Fruit fly (Drosophila melanogaster) whole organism, embryonic: ENCODE data around the gene Polr3G.

ENCODE experiments used
- Antp ChIP-seq: fragments of 200-800 bp; sonication (Bioruptor generic); optimal IDR thresholded peaks from 3 replicates; lab custom pipeline; 2016; ENCODE audit warnings: missing biosample characterization, missing genetic modification characterization
- CG10366 ChIP-seq: fragments of 200-800 bp; sonication (Bioruptor generic); IDR thresholded peaks from 2 replicates; pipeline ENCODE4 v1.3.6; 2022; ENCODE audit warnings: missing biosample characterization, missing genetic modification characterization
- CG11456 ChIP-seq: fragments of 200-800 bp; sonication (Bioruptor generic); IDR thresholded peaks from 3 replicates; pipeline ENCODE4 v1.3.6; 2022; ENCODE audit warnings: missing biosample characterization, missing genetic modification characterization
- CG1233 ChIP-seq: fragments of 200-800 bp; sonication (Bioruptor generic); optimal IDR thresholded peaks from 4 replicates; lab custom pipeline; 2018; ENCODE audit warnings: missing biosample characterization, mild to moderate bottlenecking, missing genetic modification characterization
- CG13123 ChIP-seq: fragments of 200-800 bp; sonication (Bioruptor generic); optimal IDR thresholded peaks from 2 replicates; lab custom pipeline; 2016; ENCODE audit warnings: missing biosample characterization, missing genetic modification characterization
- CG14441 ChIP-seq: fragments of 200-800 bp; sonication (Bioruptor generic); IDR thresholded peaks from 2 replicates; pipeline ENCODE4 v1.3.6; 2022; ENCODE audit warnings: missing biosample characterization, missing genetic modification characterization
- CG1603 ChIP-seq: fragments of 200-800 bp; sonication (Bioruptor generic); optimal IDR thresholded peaks from 2 replicates; lab custom pipeline; 2019; ENCODE audit warnings: missing biosample characterization, mild to moderate bottlenecking, missing genetic modification characterization, moderate library complexity
- CG17328 ChIP-seq: fragments of 200-800 bp; sonication (Bioruptor generic); IDR thresholded peaks from 2 replicates; pipeline ENCODE4 v1.3.6; 2022; ENCODE audit warnings: missing biosample characterization, missing genetic modification characterization
- CG17361 ChIP-seq: fragments of 200-800 bp; sonication (Bioruptor generic); IDR thresholded peaks from 3 replicates; pipeline ENCODE4 v1.3.6; 2022; ENCODE audit warnings: missing biosample characterization, missing genetic modification characterization
- CG17612 ChIP-seq: fragments of 200-800 bp; sonication (Bioruptor generic); IDR thresholded peaks from 2 replicates; pipeline ENCODE4 v1.3.6; 2022; ENCODE audit warnings: missing biosample characterization, missing genetic modification characterization
- CG1832 ChIP-seq: fragments of 200-800 bp; sonication (Bioruptor generic); optimal IDR thresholded peaks from 2 replicates; lab custom pipeline; 2017; ENCODE audit warnings: missing biosample characterization, mild to moderate bottlenecking, missing genetic modification characterization, inconsistent platforms
- CG18599 ChIP-seq: fragments of 200-800 bp; sonication (Bioruptor generic); optimal IDR thresholded peaks from 3 replicates; lab custom pipeline; 2017; ENCODE audit warnings: missing biosample characterization, missing genetic modification characterization, mild to moderate bottlenecking, moderate library complexity, missing genetic modification reagents
- CG18619 ChIP-seq: fragments of 200-800 bp; sonication (Bioruptor generic); optimal IDR thresholded peaks from 3 replicates; lab custom pipeline; 2017; ENCODE audit warnings: missing biosample characterization, mild to moderate bottlenecking, missing genetic modification characterization
- CG2129 ChIP-seq: fragments of 200-800 bp; sonication (Bioruptor generic); IDR thresholded peaks from 2 replicates; pipeline ENCODE4 v1.3.6; 2022; ENCODE audit warnings: missing biosample characterization, missing genetic modification characterization; ENCODE audit not compliant: partially characterized antibody
- CG32532 ChIP-seq: fragments of 200-800 bp; sonication (Bioruptor generic); IDR thresholded peaks from 2 replicates; pipeline ENCODE4 v1.3.6; 2022; ENCODE audit warnings: missing biosample characterization, missing genetic modification characterization
- CG9609 ChIP-seq: fragments of 200-800 bp; sonication (Bioruptor generic); optimal IDR thresholded peaks from 3 replicates; lab custom pipeline; 2016; ENCODE audit warnings: missing biosample characterization, missing genetic modification characterization
- CG9797 ChIP-seq: fragments of 200-800 bp; sonication (Bioruptor generic); optimal IDR thresholded peaks from 3 replicates; lab custom pipeline; 2018; ENCODE audit warnings: missing biosample characterization, mild to moderate bottlenecking, missing genetic modification characterization
- CG9876 ChIP-seq: fragments of 200-800 bp; sonication (Bioruptor generic); optimal IDR thresholded peaks from 2 replicates; lab custom pipeline; 2016; ENCODE audit warnings: missing biosample characterization, missing genetic modification characterization
- CTCF ChIP-seq: fragments of 200-800 bp; sonication (Bioruptor generic); optimal IDR thresholded peaks from 2 replicates; lab custom pipeline; 2017; ENCODE audit warnings: missing biosample characterization, mild to moderate bottlenecking, missing genetic modification characterization, moderate library complexity
- CrebB ChIP-seq: fragments of 200-800 bp; sonication (Bioruptor generic); optimal IDR thresholded peaks from 3 replicates; lab custom pipeline; 2018; ENCODE audit warnings: missing biosample characterization, mild to moderate bottlenecking, missing genetic modification characterization
- Dek ChIP-seq: fragments of 200-800 bp; sonication (Bioruptor generic); optimal IDR thresholded peaks from 3 replicates; lab custom pipeline; 2019; ENCODE audit warnings: missing biosample characterization, mild to moderate bottlenecking, missing genetic modification characterization, moderate library complexity
- Dip2 ChIP-seq: fragments of 200-800 bp; sonication (Bioruptor generic); IDR thresholded peaks from 2 replicates; pipeline ENCODE4 v1.3.6; 2022; ENCODE audit warnings: missing biosample characterization, missing genetic modification characterization
- ERR ChIP-seq: fragments of 200-800 bp; sonication (Bioruptor generic); optimal IDR thresholded peaks from 2 replicates; lab custom pipeline; 2016; ENCODE audit warnings: missing biosample characterization, missing genetic modification characterization
- Elba2 ChIP-seq: fragments of 200-800 bp; sonication (Bioruptor generic); optimal IDR thresholded peaks from 3 replicates; lab custom pipeline; 2016; ENCODE audit warnings: missing biosample characterization, missing genetic modification characterization
- Fer2 ChIP-seq: fragments of 200-800 bp; sonication (Bioruptor generic); optimal IDR thresholded peaks from 2 replicates; lab custom pipeline; 2018; ENCODE audit warnings: missing biosample characterization, mild to moderate bottlenecking, missing genetic modification characterization, moderate library complexity
- HLH4C ChIP-seq: fragments of 200-800 bp; sonication (Bioruptor generic); IDR thresholded peaks from 3 replicates; pipeline ENCODE4 v1.3.6; 2022; ENCODE audit warnings: missing biosample characterization, missing genetic modification characterization; ENCODE audit not compliant: partially characterized antibody
- Mes4 ChIP-seq: fragments of 200-800 bp; sonication (Bioruptor generic); optimal IDR thresholded peaks from 2 replicates; lab custom pipeline; 2016; ENCODE audit warnings: missing biosample characterization, missing genetic modification characterization
- Mrtf ChIP-seq: fragments of 200-800 bp; sonication (Bioruptor generic); IDR thresholded peaks from 3 replicates; pipeline ENCODE4 v1.3.6; 2022; ENCODE audit warnings: missing biosample characterization, missing genetic modification characterization
- NC2β ChIP-seq: fragments of 200-800 bp; sonication (Bioruptor generic); optimal IDR thresholded peaks from 2 replicates; lab custom pipeline; 2016; ENCODE audit warnings: missing biosample characterization, missing genetic modification characterization
- Nf-YB ChIP-seq: fragments of 200-800 bp; sonication (Bioruptor generic); optimal IDR thresholded peaks from 3 replicates; lab custom pipeline; 2019; ENCODE audit warnings: missing biosample characterization, mild to moderate bottlenecking, missing genetic modification characterization, moderate library complexity
- Ssrp ChIP-seq: fragments of 200-800 bp; sonication (Bioruptor generic); optimal IDR thresholded peaks from 2 replicates; lab custom pipeline; 2018; ENCODE audit warnings: missing biosample characterization, mild to moderate bottlenecking, missing genetic modification characterization, moderate library complexity
- az2 ChIP-seq: fragments of 200-800 bp; sonication (Bioruptor generic); optimal IDR thresholded peaks from 3 replicates; lab custom pipeline; 2016; ENCODE audit warnings: missing biosample characterization, missing genetic modification characterization
- cato ChIP-seq: fragments of 200-800 bp; sonication (Bioruptor generic); optimal IDR thresholded peaks from 2 replicates; lab custom pipeline; 2016; ENCODE audit warnings: missing biosample characterization, missing genetic modification characterization, borderline replicate concordance
- chm ChIP-seq: fragments of 200-800 bp; sonication (Bioruptor generic); IDR thresholded peaks from 2 replicates; pipeline ENCODE4 v1.3.6; 2022; ENCODE audit warnings: missing biosample characterization, missing genetic modification characterization
- ci ChIP-seq: fragments of 200-800 bp; sonication (Bioruptor generic); IDR thresholded peaks from 3 replicates; pipeline ENCODE4 v1.3.6; 2022; ENCODE audit warnings: missing biosample characterization, missing genetic modification characterization
- corto ChIP-seq: fragments of 200-800 bp; sonication (Bioruptor generic); optimal IDR thresholded peaks from 2 replicates; lab custom pipeline; 2016; ENCODE audit warnings: missing biosample characterization, mild to moderate bottlenecking, missing genetic modification characterization, moderate library complexity
- disco-r ChIP-seq: fragments of 200-800 bp; sonication (Bioruptor generic); optimal IDR thresholded peaks from 2 replicates; lab custom pipeline; 2016; ENCODE audit warnings: missing biosample characterization, missing genetic modification characterization
- dpn ChIP-seq, 2 experiments: fragments of 200-800 bp; sonication (Bioruptor generic); optimal IDR thresholded peaks; 3 replicates each; lab custom pipeline; 2016; ENCODE audit warnings: missing biosample characterization in 2 of 2, missing genetic modification characterization in 2 of 2
- ewg ChIP-seq: fragments of 200-800 bp; sonication (Bioruptor generic); optimal IDR thresholded peaks from 3 replicates; lab custom pipeline; 2017; ENCODE audit warnings: mild to moderate bottlenecking, missing biosample characterization, missing genetic modification reagents, missing genetic modification characterization
- fd102C ChIP-seq: fragments of 200-800 bp; sonication (Bioruptor generic); optimal IDR thresholded peaks from 2 replicates; lab custom pipeline; 2018; ENCODE audit warnings: missing biosample characterization, mild to moderate bottlenecking, missing genetic modification characterization, moderate library complexity
- fru ChIP-seq: fragments of >200 bp; optimal IDR thresholded peaks from 2 replicates; lab custom pipeline; 2017
- gem ChIP-seq: fragments of 200-800 bp; sonication (Bioruptor generic); optimal IDR thresholded peaks from 2 replicates; lab custom pipeline; 2019; ENCODE audit warnings: missing biosample characterization, mild to moderate bottlenecking, missing genetic modification characterization, moderate library complexity
- grn ChIP-seq: fragments of 200-800 bp; sonication (Bioruptor generic); optimal IDR thresholded peaks from 3 replicates; lab custom pipeline; 2017; ENCODE audit warnings: missing biosample characterization, missing genetic modification characterization
- gsb-n ChIP-seq: fragments of 200-800 bp; sonication (Bioruptor generic); optimal IDR thresholded peaks from 3 replicates; lab custom pipeline; 2018; ENCODE audit warnings: missing biosample characterization, mild to moderate bottlenecking, missing genetic modification characterization
- h ChIP-seq: fragments of >200 bp; optimal IDR thresholded peaks from 2 replicates; lab custom pipeline; 2017
- pnt ChIP-seq: fragments of 200-800 bp; sonication (Bioruptor generic); optimal IDR thresholded peaks from 3 replicates; lab custom pipeline; 2016; ENCODE audit warnings: missing biosample characterization, missing genetic modification characterization
- ro ChIP-seq: fragments of 200-800 bp; sonication (Bioruptor generic); IDR thresholded peaks from 2 replicates; pipeline ENCODE4 v1.3.6; 2022; ENCODE audit warnings: missing biosample characterization, missing genetic modification characterization
- row ChIP-seq: fragments of 200-800 bp; sonication (Bioruptor generic); IDR thresholded peaks from 3 replicates; pipeline ENCODE4 v1.3.6; 2022; ENCODE audit warnings: missing biosample characterization, missing genetic modification characterization
- scrt ChIP-seq: fragments of 200-800 bp; sonication (Bioruptor generic); optimal IDR thresholded peaks from 2 replicates; lab custom pipeline; 2018; ENCODE audit warnings: missing biosample characterization, mild to moderate bottlenecking, missing genetic modification characterization, moderate library complexity
- shn ChIP-seq: fragments of 200-800 bp; sonication (Bioruptor generic); optimal IDR thresholded peaks from 3 replicates; lab custom pipeline; 2016; ENCODE audit warnings: missing biosample characterization, missing genetic modification characterization
- tll ChIP-seq, 2 experiments: fragments of 200-800 bp in 1 of 2; fragments of >200 bp in 1 of 2; sonication (Bioruptor generic) in 1 of 2; optimal IDR thresholded peaks; 2 replicates each; lab custom pipeline; 2017 to 2019; ENCODE audit warnings: missing biosample characterization in 2 of 2, missing genetic modification characterization in 2 of 2, mild to moderate bottlenecking in 1 of 2, moderate library complexity in 1 of 2
- tna ChIP-seq: fragments of 200-800 bp; sonication (Bioruptor generic); IDR thresholded peaks from 2 replicates; pipeline ENCODE4 v1.3.6; 2022; ENCODE audit warnings: missing biosample characterization, missing genetic modification characterization; ENCODE audit not compliant: partially characterized antibody
- zfh1 ChIP-seq: fragments of 200-800 bp; sonication (Bioruptor generic); IDR thresholded peaks from 3 replicates; pipeline ENCODE4 v1.3.6; 2022; ENCODE audit warnings: missing biosample characterization, missing genetic modification characterization

The Polr3G gene

DNA sequence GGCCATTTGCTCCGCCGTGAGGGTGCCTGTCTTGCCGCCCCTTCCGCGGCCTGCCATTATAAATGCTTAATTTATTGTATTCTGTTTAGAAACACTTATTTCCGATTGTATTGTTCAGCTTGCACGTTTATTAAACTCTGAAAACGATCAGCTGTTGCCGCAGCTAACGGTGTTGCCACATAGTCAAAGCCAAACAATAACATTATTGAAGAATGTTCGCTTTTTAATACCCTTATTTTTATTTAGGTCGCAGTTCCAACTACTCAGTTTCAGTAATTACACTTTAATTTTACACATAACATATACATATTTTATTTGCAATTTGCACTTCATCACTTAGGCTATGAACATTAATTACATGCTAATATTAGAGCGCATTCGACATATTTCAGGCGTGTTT, at the start of gene Polr3G (continued):
- no peak for TF ChIP-seq ewg
- TF ChIP-seq scrt (GFP tag; lab: Kevin White, UChicago) = no peak
- no peak for TF ChIP-seq h (lab: Kevin White, UChicago)
- TF ChIP-seq ro (GFP tag; lab: Robert Waterston, UW) = no peak
- TF ChIP-seq ERR (GFP tag; lab: Kevin White, UChicago) = no peak
- no peak for TF ChIP-seq tna
- peak; percentile 26 for TF ChIP-seq gem
- peak; percentile 27; the same call in 2 of the 3 replicates for TF ChIP-seq zfh1 (GFP tag; lab: Robert Waterston, UW)
- no peak for TF ChIP-seq CG9797
- TF ChIP-seq Antp (GFP tag; lab: Kevin White, UChicago) = no peak
- no peak for TF ChIP-seq gsb-n (tag; lab: Kevin White, UChicago)
- no peak for TF ChIP-seq CG1233
- no peak for TF ChIP-seq CG2129 (GFP tag; lab: Robert Waterston, UW)
- no peak for TF ChIP-seq pnt
- peak; percentile 7 for TF ChIP-seq CrebB (tag; lab: Kevin White, UChicago)
- TF ChIP-seq CG13123 (GFP tag; lab: Kevin White, UChicago) = no peak
- no peak for TF ChIP-seq Mrtf (GFP tag; lab: Robert Waterston, UW)
- TF ChIP-seq CG9609 (GFP tag; lab: Kevin White, UChicago) = no peak
- no peak for TF ChIP-seq Fer2 (tag; lab: Kevin White, UChicago)
- TF ChIP-seq Dip2 (GFP tag; lab: Robert Waterston, UW) = no peak
- no peak for TF ChIP-seq CG14441 (GFP tag; lab: Robert Waterston, UW)
- no peak for TF ChIP-seq Elba2 (GFP tag; lab: Kevin White, UChicago)
- 0 out of 3 replicates have a peak, but pooled peaks have one; percentile 18 for TF ChIP-seq CG17361 (GFP tag; lab: Robert Waterston, UW)
- TF ChIP-seq az2 (GFP tag; lab: Kevin White, UChicago) = peak; percentile 18
- no peak for TF ChIP-seq HLH4C
- no peak for TF ChIP-seq CG17612 (GFP tag; lab: Robert Waterston, UW)
- peak in 1 of 2 experiments; percentile 15 for TF ChIP-seq dpn (GFP tag; optimal IDR thresholded peaks at IDR 0.05; lab: Kevin White, UChicago)
- no peak for TF ChIP-seq Mes4
- TF ChIP-seq CG9876 (GFP tag; lab: Kevin White, UChicago) = no peak
- no peak for TF ChIP-seq CG1832 (GFP tag; lab: Kevin White, UChicago)
- TF ChIP-seq Nf-YB (GFP tag; lab: Kevin White, UChicago) = no peak
- TF ChIP-seq NC2β = no peak
- peak; percentile 43 for TF ChIP-seq CG1603 (tag; lab: Kevin White, UChicago)
- TF ChIP-seq CG18619 (GFP tag; lab: Kevin White, UChicago) = no peak
- no peak for TF ChIP-seq CG32532
- no peak for TF ChIP-seq disco-r (GFP tag; lab: Kevin White, UChicago)
- TF ChIP-seq row = peak; percentile 83
- TF ChIP-seq CG11456 = no peak
- TF ChIP-seq Dek (tag; lab: Kevin White, UChicago) = no peak
- TF ChIP-seq fd102C (GFP tag; lab: Kevin White, UChicago) = no peak
- TF ChIP-seq CG17328 (GFP tag; lab: Robert Waterston, UW) = no peak
- TF ChIP-seq ci (GFP tag; lab: Robert Waterston, UW) = 0 out of 3 replicates have a peak, but pooled peaks have one; percentile 45
- no peak for TF ChIP-seq Ssrp
- no peak for TF ChIP-seq fru (lab: Kevin White, UChicago)
- no peak for TF ChIP-seq cato
- no peak for TF ChIP-seq corto (GFP tag; lab: Kevin White, UChicago)
- no peak for TF ChIP-seq CG10366 (GFP tag; lab: Robert Waterston, UW)
- TF ChIP-seq grn = no peak
- no peak for TF ChIP-seq tll (GFP tag; optimal IDR thresholded peaks at IDR 0.05; lab: Kevin White, UChicago)
- no peak for TF ChIP-seq CTCF (GFP tag; lab: Kevin White, UChicago)
- TF ChIP-seq shn (GFP tag; lab: Kevin White, UChicago) = no peak
- no peak for TF ChIP-seq CG18599 (GFP tag; lab: Kevin White, UChicago)
- no peak for TF ChIP-seq chm (GFP tag; lab: Robert Waterston, UW)
